Worm (Caenorhabditis elegans) whole organism, midembryonic: Measurements from ENCODE around the gene F54E2.2.

Experiments
- T22C8.4 ChIP-seq: fragments of 200-800 bp; sonication (Bioruptor generic); IDR thresholded peaks from 2 replicates; pipeline ENCODE4 v1.3.6; 2022; ENCODE audit warnings: missing genetic modification characterization, missing compliant biosample characterization
- cog-1 ChIP-seq: sonication (generic microtip); optimal IDR thresholded peaks from 2 replicates; lab custom pipeline; 2016; ENCODE audit warnings: missing genetic modification characterization, missing compliant biosample characterization
- flt-1 ChIP-seq: fragments of 200-800 bp; sonication (Bioruptor generic); IDR thresholded peaks from 2 replicates; pipeline ENCODE4 v1.3.6; 2022; ENCODE audit warnings: missing genetic modification characterization, missing compliant biosample characterization
- klf-2 ChIP-seq: fragments of 200-800 bp; sonication (Bioruptor generic); conservative IDR thresholded peaks from 2 replicates; pipeline ENCODE4 v1.3.6; 2022; ENCODE audit warnings: missing genetic modification reagents, missing genetic modification characterization, missing compliant biosample characterization
- med-1 ChIP-seq: sonication (generic microtip); optimal IDR thresholded peaks from 2 replicates; lab custom pipeline; 2017; ENCODE audit warnings: missing genetic modification characterization, mild to moderate bottlenecking, missing compliant biosample characterization, antibody characterized with exemption, missing genetic modification reagents; ENCODE audit not compliant: insufficient read depth
- ref-1 ChIP-seq: fragments of 200-800 bp; sonication (Bioruptor generic); conservative IDR thresholded peaks from 2 replicates; pipeline ENCODE4 v1.3.6; 2022; ENCODE audit warnings: missing genetic modification reagents, missing genetic modification characterization, missing compliant biosample characterization
- tab-1 ChIP-seq: fragments of 200-800 bp; sonication (Bioruptor generic); IDR thresholded peaks from 2 replicates; pipeline ENCODE4 v1.3.6; 2022; ENCODE audit warnings: missing genetic modification characterization, missing compliant biosample characterization
- ztf-23 ChIP-seq: fragments of 200-800 bp; sonication (Bioruptor generic); IDR thresholded peaks from 2 replicates; pipeline ENCODE4 v1.3.6; 2022; ENCODE audit warnings: missing genetic modification reagents, missing genetic modification characterization, missing compliant biosample characterization
- ztf-29 ChIP-seq: fragments of 200-800 bp; sonication (Bioruptor generic); IDR thresholded peaks from 2 replicates; pipeline ENCODE4 v1.3.6; 2022; ENCODE audit warnings: missing genetic modification reagents, missing genetic modification characterization, missing compliant biosample characterization

The F54E2.2 gene

DNA sequence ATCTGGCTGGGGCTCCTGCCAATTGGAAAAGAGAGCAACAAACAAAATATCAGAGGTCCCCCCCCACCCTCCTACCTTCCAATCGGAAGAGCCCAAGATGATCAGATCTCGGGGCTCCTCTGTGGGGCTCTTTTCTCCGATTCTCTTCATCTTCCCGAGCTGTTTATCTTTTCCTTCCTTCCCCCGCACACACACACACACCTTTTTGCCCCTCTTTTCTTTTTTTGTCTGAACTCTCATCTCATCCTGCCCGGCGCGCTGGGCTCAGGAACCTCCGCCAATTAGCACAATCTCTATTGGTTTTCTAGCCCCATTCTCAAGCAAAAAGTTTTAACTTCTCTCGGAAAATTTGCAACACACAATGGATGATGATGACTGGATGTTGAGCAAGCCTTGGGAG is 7.2 kb downstream of the F54E2.2 start:
- TF ChIP-seq ztf-23 (GFP tag; lab: Robert Waterston, UW): no peak
- no peak for TF ChIP-seq tab-1 (GFP tag; lab: Robert Waterston, UW)
- no peak for TF ChIP-seq klf-2 (GFP tag; lab: Robert Waterston, UW)
- no peak for TF ChIP-seq med-1
- no peak for TF ChIP-seq ref-1 (GFP tag; lab: Robert Waterston, UW)
- no peak for TF ChIP-seq flt-1
- no peak for TF ChIP-seq T22C8.4
- TF ChIP-seq ztf-29 (GFP tag; lab: Robert Waterston, UW): no peak
- no peak for TF ChIP-seq cog-1 (tag; lab: Kevin White, UChicago)

DNA sequence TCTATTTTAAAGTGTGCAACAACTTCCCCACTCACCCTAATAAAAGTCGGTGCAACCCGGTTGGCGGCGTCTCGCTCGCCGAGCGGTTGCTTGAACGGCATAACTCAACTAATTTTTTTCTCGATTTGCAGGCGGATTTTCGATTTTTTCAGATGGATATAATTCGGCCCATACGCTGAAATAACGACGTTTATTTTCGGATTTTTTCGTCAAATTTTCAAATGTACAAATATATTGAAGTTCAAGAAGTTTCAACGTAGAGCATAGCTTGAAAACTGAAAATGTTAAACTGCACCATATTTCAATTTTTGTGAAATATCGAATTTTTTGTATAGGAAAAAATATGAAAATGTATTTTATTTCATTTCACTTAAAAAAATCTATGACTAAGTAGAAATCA is 11.7 kb downstream of the F54E2.2 start, which contains the start of gene ketn-1:
Gene ketn-1, minus strand, starts transcription at position 101 of the 400 bp plus-strand sequence.
- TF ChIP-seq ztf-29 (GFP tag; lab: Robert Waterston, UW): no peak
- no peak for TF ChIP-seq cog-1 (tag; lab: Kevin White, UChicago)
- TF ChIP-seq ztf-23 (GFP tag; lab: Robert Waterston, UW): no peak
- TF ChIP-seq ref-1 (GFP tag; lab: Robert Waterston, UW): no peak
- no peak for TF ChIP-seq tab-1 (GFP tag; lab: Robert Waterston, UW)
- TF ChIP-seq med-1: no peak
- TF ChIP-seq T22C8.4: no peak
- TF ChIP-seq flt-1: no peak
- no peak for TF ChIP-seq klf-2 (GFP tag; lab: Robert Waterston, UW)

DNA sequence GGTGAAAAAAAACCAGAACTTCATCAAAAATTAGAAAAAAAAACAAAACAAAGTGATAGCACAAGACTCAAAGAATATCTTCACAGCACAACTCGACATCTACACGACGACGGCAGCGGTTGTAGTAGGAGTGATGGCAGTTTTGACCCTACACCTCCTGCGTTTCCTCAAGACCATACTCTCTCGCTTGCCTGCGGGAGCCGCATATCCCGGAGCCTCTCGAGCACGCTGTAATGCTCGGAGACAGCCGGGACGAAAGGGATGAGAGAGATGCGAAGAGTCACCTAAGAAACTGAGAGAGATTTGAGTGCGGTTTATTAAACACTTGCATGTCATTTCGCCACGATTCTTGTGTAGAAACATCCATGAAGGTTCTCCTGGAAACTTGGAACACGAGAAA is 13.3 kb downstream of the F54E2.2 start:
- TF ChIP-seq cog-1 (tag; lab: Kevin White, UChicago) (no peak), ztf-29 (GFP tag; lab: Robert Waterston, UW) (no peak), ztf-23 (GFP tag; lab: Robert Waterston, UW) (no peak), flt-1 (no peak), ref-1 (GFP tag; lab: Robert Waterston, UW) (no peak), T22C8.4 (no peak), tab-1 (GFP tag; lab: Robert Waterston, UW) (no peak)

DNA sequence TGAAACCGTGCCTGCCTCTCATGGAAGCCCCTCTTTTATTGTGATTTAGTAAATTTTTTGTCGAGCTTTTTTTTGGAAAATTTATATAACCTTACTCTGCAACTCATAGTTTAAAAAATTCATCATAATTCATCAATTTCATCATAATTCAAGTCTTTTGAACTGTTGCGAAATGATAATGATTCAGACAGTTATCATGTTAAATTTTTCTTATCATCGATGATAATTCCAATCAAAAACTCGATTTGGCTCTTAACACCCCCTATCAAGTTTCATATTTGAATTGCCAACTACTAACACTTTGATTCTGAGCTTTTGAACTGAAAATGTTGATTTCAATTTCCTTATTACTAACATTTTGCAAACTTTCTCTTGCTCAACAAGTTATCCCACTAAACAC is 14.1 kb downstream of the F54E2.2 start, which contains the start of gene F54E2.1:
Gene F54E2.1, plus strand, starts transcription at position 235 of the 400 bp plus-strand sequence.
- TF ChIP-seq ztf-29 (GFP tag; lab: Robert Waterston, UW): no peak
- no peak for TF ChIP-seq med-1
- no peak for TF ChIP-seq tab-1 (GFP tag; lab: Robert Waterston, UW)
- no peak for TF ChIP-seq T22C8.4
- TF ChIP-seq flt-1: no peak

DNA sequence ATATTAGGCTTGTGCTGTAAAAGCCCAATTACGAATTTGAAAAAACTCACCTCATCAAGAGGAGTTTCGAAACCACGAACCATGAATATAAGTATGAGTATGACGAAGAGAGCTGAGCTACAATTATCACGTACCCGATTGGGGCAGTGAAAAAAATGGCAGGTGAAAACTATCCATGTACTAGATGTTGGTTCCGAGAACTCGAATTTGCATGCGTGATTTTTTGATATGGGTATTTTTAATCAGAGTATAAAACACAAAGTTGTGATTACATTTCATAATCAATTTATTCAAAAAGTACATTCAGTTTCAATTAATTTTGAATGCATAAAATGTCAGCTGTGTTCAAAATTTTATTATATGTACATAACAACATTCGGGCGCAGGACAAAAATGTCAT is 17.8 kb downstream of the F54E2.2 start, which contains the start of gene F54E2.9:
Gene F54E2.9, minus strand, starts transcription at position 132 of the 400 bp plus-strand sequence.
- no peak for TF ChIP-seq ztf-29 (GFP tag; lab: Robert Waterston, UW)
- no peak for TF ChIP-seq med-1
- no peak for TF ChIP-seq T22C8.4
- TF ChIP-seq flt-1: no peak
- no peak for TF ChIP-seq ref-1 (GFP tag; lab: Robert Waterston, UW)
- no peak for TF ChIP-seq cog-1 (tag; lab: Kevin White, UChicago)
- TF ChIP-seq klf-2 (GFP tag; lab: Robert Waterston, UW): no peak
- no peak for TF ChIP-seq ztf-23 (GFP tag; lab: Robert Waterston, UW)
- TF ChIP-seq tab-1 (GFP tag; lab: Robert Waterston, UW): no peak

DNA sequence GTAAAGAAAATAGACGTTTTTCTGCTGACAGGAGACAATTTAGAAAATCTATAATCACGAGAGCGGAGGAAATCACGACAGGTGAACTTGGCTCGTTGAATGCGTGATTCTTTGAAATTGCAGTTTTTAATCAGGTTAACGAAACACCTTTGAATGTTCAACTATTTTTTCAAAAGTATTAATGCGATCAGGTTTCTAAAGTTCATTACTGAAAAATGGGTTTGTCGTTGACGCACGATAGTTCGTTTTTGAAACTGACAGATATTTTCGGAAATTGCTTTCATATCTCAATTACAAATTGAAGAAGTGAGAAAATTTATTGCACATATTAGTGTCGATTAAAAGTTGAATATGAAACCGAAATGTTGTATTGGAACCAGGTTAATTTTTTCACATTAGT is 19.9 kb downstream of the F54E2.2 start, which contains the start of gene F54E2.5:
Gene F54E2.5, minus strand, starts transcription at position 101 of the 400 bp plus-strand sequence.
- no peak for TF ChIP-seq ref-1 (GFP tag; lab: Robert Waterston, UW)
- no peak for TF ChIP-seq tab-1 (GFP tag; lab: Robert Waterston, UW)
- no peak for TF ChIP-seq klf-2 (GFP tag; lab: Robert Waterston, UW)
- no peak for TF ChIP-seq T22C8.4
- TF ChIP-seq ztf-23 (GFP tag; lab: Robert Waterston, UW): no peak
- TF ChIP-seq med-1: no peak
- TF ChIP-seq ztf-29 (GFP tag; lab: Robert Waterston, UW): no peak
- TF ChIP-seq flt-1: no peak
- TF ChIP-seq cog-1 (tag; lab: Kevin White, UChicago): no peak

DNA sequence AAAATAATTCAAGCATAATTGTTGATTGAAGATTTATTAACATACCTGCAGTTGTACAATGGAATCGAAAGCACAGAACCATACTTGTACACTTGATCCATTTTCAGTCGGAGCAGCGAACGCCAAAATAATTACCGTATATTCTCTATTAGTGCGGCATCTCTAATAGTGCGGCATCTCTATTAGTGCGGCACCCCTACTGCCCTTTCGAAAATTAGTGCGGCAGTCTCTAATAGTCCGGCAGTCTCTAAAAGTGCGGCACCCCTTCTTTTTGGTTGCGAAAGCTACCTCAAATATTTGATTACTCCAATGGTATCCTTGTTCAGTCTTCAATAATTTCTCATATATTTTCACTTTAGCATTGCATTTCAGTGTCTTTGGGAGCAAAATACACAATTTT is 22.0 kb downstream of the F54E2.2 start, which contains the start of gene srt-34:
Gene srt-34, minus strand, starts transcription at position 101 of the 400 bp plus-strand sequence.
- TF ChIP-seq ztf-23 (GFP tag; lab: Robert Waterston, UW) (no peak), flt-1 (no peak), klf-2 (GFP tag; lab: Robert Waterston, UW) (no peak), ref-1 (GFP tag; lab: Robert Waterston, UW) (no peak), T22C8.4 (no peak), ztf-29 (GFP tag; lab: Robert Waterston, UW) (no peak), cog-1 (tag; lab: Kevin White, UChicago) (no peak), med-1 (no peak), tab-1 (GFP tag; lab: Robert Waterston, UW) (no peak)

DNA sequence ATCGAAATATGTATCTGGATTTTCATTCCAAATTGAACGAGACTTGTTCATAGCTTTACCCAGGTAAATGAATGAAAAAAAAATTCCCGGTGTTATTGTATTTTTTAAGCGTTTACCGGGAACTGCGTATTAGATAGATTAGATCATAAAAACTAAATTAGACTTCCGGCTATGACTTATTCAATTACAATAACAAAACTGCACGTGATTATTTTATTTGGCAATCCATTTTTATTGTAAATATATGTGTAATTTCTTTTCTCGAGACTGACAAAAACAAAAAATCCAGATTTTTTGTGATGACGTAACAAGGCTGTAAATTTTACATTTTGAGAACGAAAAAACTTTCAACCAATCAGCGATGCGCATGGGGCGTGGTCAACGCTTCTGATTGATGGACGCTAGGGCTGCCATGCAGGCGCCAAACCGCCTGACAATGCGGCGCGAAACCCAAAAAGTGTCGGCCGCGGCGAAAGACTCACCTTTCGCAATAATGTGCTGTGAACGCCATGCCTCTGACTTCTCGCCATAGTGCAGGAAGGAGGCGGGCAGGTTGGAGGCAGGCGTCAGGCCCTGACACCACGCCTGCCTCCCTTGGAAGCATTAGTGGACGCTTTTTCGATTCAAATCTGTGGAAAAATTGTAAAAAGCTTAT is 25.6 kb downstream of the F54E2.2 start, which contains the start of gene srh-36:
Gene srh-36, minus strand, starts transcription at position 51 of the 655 bp plus-strand sequence.
- TF ChIP-seq klf-2 (GFP tag; lab: Robert Waterston, UW): no peak
- no peak for TF ChIP-seq ztf-29 (GFP tag; lab: Robert Waterston, UW)
- no peak for TF ChIP-seq ztf-23 (GFP tag; lab: Robert Waterston, UW)
- TF ChIP-seq T22C8.4: no peak
- TF ChIP-seq cog-1 (tag; lab: Kevin White, UChicago): no peak
- TF ChIP-seq tab-1 (GFP tag; lab: Robert Waterston, UW): no peak
- no peak for TF ChIP-seq med-1
- no peak for TF ChIP-seq ref-1 (GFP tag; lab: Robert Waterston, UW)
- no peak for TF ChIP-seq flt-1

DNA sequence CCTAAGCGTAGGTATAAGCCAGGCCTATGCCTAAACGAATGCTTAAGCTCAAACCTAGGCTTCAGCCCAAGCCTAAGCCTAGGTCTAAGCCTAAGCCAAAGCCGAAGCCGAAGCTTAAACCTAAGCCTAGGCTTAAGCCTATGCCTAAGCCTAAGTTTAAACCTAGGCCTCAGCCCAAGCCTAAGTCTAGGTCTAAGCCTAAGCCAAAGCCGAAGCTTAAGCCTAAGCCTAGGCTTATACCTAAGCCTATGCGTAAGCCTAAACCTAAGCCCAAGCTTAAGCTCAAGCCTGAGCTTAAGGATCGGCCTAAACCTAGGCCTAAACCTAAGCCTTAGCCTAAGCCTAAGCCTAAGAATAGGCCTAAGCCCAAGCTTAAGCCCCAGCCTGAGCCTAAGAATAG is 29.9 kb downstream of the F54E2.2 start:
- TF ChIP-seq ztf-29 (GFP tag; lab: Robert Waterston, UW): 0 out of 2 replicates have a peak, but pooled peaks have one; percentile 16
- TF ChIP-seq ref-1 (GFP tag; lab: Robert Waterston, UW): no peak

DNA sequence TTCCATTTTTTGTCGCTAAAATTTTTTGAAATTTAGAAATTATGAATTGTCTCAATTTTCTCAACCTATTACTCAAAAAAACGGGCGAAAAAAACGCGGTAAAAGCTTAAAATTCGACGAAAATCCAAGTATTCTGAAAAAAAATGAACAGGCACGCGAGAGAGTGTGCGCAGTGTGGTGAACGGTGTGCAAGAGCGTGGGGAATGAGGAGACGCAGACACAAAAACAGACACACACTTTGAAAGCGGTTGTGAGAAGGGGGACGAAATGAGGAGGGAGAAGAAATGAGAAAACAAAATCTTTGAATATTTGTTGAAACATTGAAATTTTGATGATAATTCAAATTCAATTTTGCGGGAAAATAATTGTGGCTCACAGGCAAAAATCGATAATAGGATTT is 30.7 kb downstream of the F54E2.2 start, which contains the start of gene T03D3.5:
Gene T03D3.5, minus strand, starts transcription at position 21 of the 400 bp plus-strand sequence.
- no peak for TF ChIP-seq flt-1
- TF ChIP-seq med-1: no peak
- no peak for TF ChIP-seq klf-2 (GFP tag; lab: Robert Waterston, UW)
- no peak for TF ChIP-seq cog-1 (tag; lab: Kevin White, UChicago)
- TF ChIP-seq tab-1 (GFP tag; lab: Robert Waterston, UW): no peak
- TF ChIP-seq ref-1 (GFP tag; lab: Robert Waterston, UW): no peak
- no peak for TF ChIP-seq ztf-23 (GFP tag; lab: Robert Waterston, UW)
- no peak for TF ChIP-seq ztf-29 (GFP tag; lab: Robert Waterston, UW)
- TF ChIP-seq T22C8.4: no peak
